Fruit fly (Drosophila melanogaster): ENCODE results near the gene CG11586.

Gene CG11586

DNA sequence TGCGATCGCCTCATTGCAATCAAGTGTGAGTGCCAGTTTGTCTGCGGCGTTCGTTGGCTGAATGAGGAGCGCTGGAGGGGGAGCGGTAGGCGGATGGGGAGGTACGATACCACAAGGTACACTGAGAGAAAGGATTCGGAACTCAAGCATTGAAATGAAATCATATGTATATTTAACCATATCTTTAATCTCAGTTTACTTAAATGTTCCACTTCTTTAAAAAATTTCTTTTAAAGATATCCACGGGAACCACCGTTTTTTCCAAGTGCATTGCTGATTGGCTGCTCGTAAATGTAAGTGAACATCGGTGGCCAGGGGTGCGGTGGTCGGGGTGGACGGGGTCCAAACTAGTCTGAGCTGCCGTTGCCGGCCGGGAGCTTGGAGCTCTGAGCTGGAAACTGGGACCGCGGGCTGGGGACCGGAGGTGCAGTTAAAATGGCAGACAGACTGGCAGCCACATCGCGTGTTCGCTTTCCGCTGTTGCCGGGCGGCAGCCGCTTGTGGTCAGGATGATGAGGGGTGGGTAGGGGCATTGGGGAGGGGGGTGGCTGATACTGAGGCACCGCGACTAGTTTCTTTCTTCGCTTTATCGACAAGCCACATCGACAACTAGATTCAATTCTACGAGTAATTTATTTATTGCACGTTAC is 34.0 kb downstream of the CG11586 start (continued):
- TF ChIP-seq pan (optimal IDR thresholded peaks at IDR 0.05), result no peak
- TF ChIP-seq rgr (GFP tag; optimal IDR thresholded peaks at IDR 0.05), result peak; percentile 92
- TF ChIP-seq Mio (GFP tag; optimal IDR thresholded peaks at IDR 0.05), result peak; percentile 49
- TF ChIP-seq tai (GFP tag; optimal IDR thresholded peaks at IDR 0.05), result peak; percentile 77
- no peak for TF ChIP-seq Dif (GFP tag; optimal IDR thresholded peaks at IDR 0.05; ENCODE audit: partially characterized antibody)
- peak; percentile 68 for TF ChIP-seq Hr83 (GFP tag; optimal IDR thresholded peaks at IDR 0.05; ENCODE audit: poor library complexity, severe bottlenecking)

DNA sequence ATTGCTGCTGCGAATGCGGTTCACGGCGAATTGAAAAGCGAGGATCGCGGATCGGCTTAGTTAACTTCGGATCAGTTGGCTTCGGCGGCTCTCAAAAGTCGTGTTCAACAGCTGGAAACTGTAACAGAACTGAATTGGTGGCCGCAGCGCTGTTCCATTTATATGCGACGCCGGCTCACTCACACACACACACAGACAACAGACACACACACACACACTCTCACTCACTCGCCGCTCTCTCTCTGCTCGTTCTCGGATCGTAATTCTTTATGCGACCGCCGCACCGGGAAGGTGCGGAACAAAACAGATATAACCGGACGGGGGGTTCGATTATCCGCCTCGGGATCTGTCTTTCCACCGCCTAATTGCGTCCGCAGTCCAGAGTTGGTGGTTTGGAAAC is 35.1 kb downstream of the CG11586 start, which contains the start of gene CG46460:
TSS of gene CG46460 (minus strand) at position 139 of the 400 bp plus-strand sequence.
- TF ChIP-seq Jra (GFP tag; optimal IDR thresholded peaks at IDR 0.05) (no peak), GATAd (GFP tag; optimal IDR thresholded peaks at IDR 0.05) (no peak), Abd-B (GFP tag; optimal IDR thresholded peaks at IDR 0.05) (no peak), woc (GFP tag; optimal IDR thresholded peaks at IDR 0.05) (no peak), dl (GFP tag; optimal IDR thresholded peaks at IDR 0.05; ENCODE audit: insufficient read depth in 1 of 2, partially characterized antibody in 2 of 2) (peak in 1 of 2 experiments; percentile 14), foxo (GFP tag; optimal IDR thresholded peaks at IDR 0.05) (peak in 1 of 2 experiments; percentile 47), ey (GFP tag; optimal IDR thresholded peaks at IDR 0.05) (no peak), fru (GFP tag; optimal IDR thresholded peaks at IDR 0.05) (peak; percentile 38), CG9705 (GFP tag; optimal IDR thresholded peaks at IDR 0.05) (no peak), Myc (optimal IDR thresholded peaks at IDR 0.05) (no peak), dsf (GFP tag; optimal IDR thresholded peaks at IDR 0.05; ENCODE audit: borderline replicate concordance) (no peak), rgr (GFP tag; optimal IDR thresholded peaks at IDR 0.05) (peak; percentile 26), sv (GFP tag; optimal IDR thresholded peaks at IDR 0.05) (no peak), Dif (GFP tag; optimal IDR thresholded peaks at IDR 0.05; ENCODE audit: partially characterized antibody) (peak; percentile 25), CG32264 (GFP tag; optimal IDR thresholded peaks at IDR 0.05) (no peak), HLH106 (tag; optimal IDR thresholded peaks at IDR 0.05) (no peak), Hnf4 (GFP tag; optimal IDR thresholded peaks at IDR 0.05) (peak; percentile 40), Sp1 (GFP tag; optimal IDR thresholded peaks at IDR 0.05) (no peak), Vsx2 (GFP tag; optimal IDR thresholded peaks at IDR 0.05; ENCODE audit: partially characterized antibody) (no peak), br (GFP tag; optimal IDR thresholded peaks at IDR 0.05) (no peak), psq (GFP tag; optimal IDR thresholded peaks at IDR 0.05) (no peak), dmrt93B (GFP tag; optimal IDR thresholded peaks at IDR 0.05) (peak; percentile 13), CrebA (GFP tag; optimal IDR thresholded peaks at IDR 0.05; ENCODE audit: borderline replicate concordance) (no peak), N (GFP tag; optimal IDR thresholded peaks at IDR 0.05) (peak; percentile 33), pan (optimal IDR thresholded peaks at IDR 0.05) (no peak), tai (GFP tag; optimal IDR thresholded peaks at IDR 0.05) (no peak), Hr78 (GFP tag; optimal IDR thresholded peaks at IDR 0.05) (no peak), Mio (GFP tag; optimal IDR thresholded peaks at IDR 0.05) (no peak), sage (GFP tag; optimal IDR thresholded peaks at IDR 0.05) (no peak), Rel (GFP tag; optimal IDR thresholded peaks at IDR 0.05) (no peak), Rel (tag; optimal IDR thresholded peaks at IDR 0.05) (peak; percentile 58), Dfd (GFP tag; optimal IDR thresholded peaks at IDR 0.05) (no peak), OdsH (GFP tag; optimal IDR thresholded peaks at IDR 0.05) (no peak), Hr83 (GFP tag; optimal IDR thresholded peaks at IDR 0.05; ENCODE audit: poor library complexity, severe bottlenecking) (peak; percentile 28), lola (GFP tag; optimal IDR thresholded peaks at IDR 0.05) (no peak), h (GFP tag; optimal IDR thresholded peaks at IDR 0.05) (peak; percentile 31), usp (GFP tag; optimal IDR thresholded peaks at IDR 0.05) (no peak), jim (GFP tag; optimal IDR thresholded peaks at IDR 0.05) (no peak), brk (GFP tag; optimal IDR thresholded peaks at IDR 0.05) (no peak)

Data from whole organism, wandering third instar larva.